Fruit fly (Drosophila melanogaster) whole organism, embryonic: Measurements from ENCODE around the gene Rab6.

ENCODE experiments used
- Blimp-1 ChIP-seq: fragments of 200-800 bp; sonication (Bioruptor generic); optimal IDR thresholded peaks from 3 replicates; lab custom pipeline; 2018; ENCODE audit warnings: missing biosample characterization, missing genetic modification characterization, mild to moderate bottlenecking, moderate library complexity, missing genetic modification reagents
- CG10321 ChIP-seq: fragments of 200-800 bp; sonication (Bioruptor generic); IDR thresholded peaks from 2 replicates; pipeline ENCODE4 v1.3.6; 2022; ENCODE audit warnings: missing biosample characterization, missing genetic modification characterization
- CG15073 ChIP-seq: fragments of 200-800 bp; sonication (Bioruptor generic); optimal IDR thresholded peaks from 2 replicates; lab custom pipeline; 2016; ENCODE audit warnings: missing biosample characterization, missing genetic modification characterization
- CG17359 ChIP-seq: fragments of 200-800 bp; sonication (Bioruptor generic); optimal IDR thresholded peaks from 3 replicates; lab custom pipeline; 2018; ENCODE audit warnings: missing biosample characterization, mild to moderate bottlenecking, missing genetic modification characterization, moderate library complexity
- CG17361 ChIP-seq: fragments of 200-800 bp; sonication (Bioruptor generic); IDR thresholded peaks from 3 replicates; pipeline ENCODE4 v1.3.6; 2022; ENCODE audit warnings: missing biosample characterization, missing genetic modification characterization
- CG17829 ChIP-seq: fragments of 200-800 bp; optimal IDR thresholded peaks from 2 replicates; lab custom pipeline; 2019; ENCODE audit warnings: missing biosample characterization, mild to moderate bottlenecking, missing genetic modification characterization, moderate library complexity
- CG18262 ChIP-seq: fragments of 200-800 bp; optimal IDR thresholded peaks from 3 replicates; lab custom pipeline; 2019; ENCODE audit warnings: missing biosample characterization, mild to moderate bottlenecking, missing genetic modification characterization, moderate library complexity
- CG2129 ChIP-seq: fragments of 200-800 bp; sonication (Bioruptor generic); IDR thresholded peaks from 2 replicates; pipeline ENCODE4 v1.3.6; 2022; ENCODE audit warnings: missing biosample characterization, missing genetic modification characterization; ENCODE audit not compliant: partially characterized antibody
- CG2875 ChIP-seq: fragments of 200-800 bp; sonication (Bioruptor generic); optimal IDR thresholded peaks from 2 replicates; lab custom pipeline; 2017; ENCODE audit warnings: missing biosample characterization, mild to moderate bottlenecking, missing genetic modification characterization, missing genetic modification reagents
- CG30403 ChIP-seq: fragments of 200-800 bp; sonication (Bioruptor generic); optimal IDR thresholded peaks from 3 replicates; lab custom pipeline; 2016; ENCODE audit warnings: missing biosample characterization, missing genetic modification characterization
- CG3065 ChIP-seq: fragments of 200-800 bp; sonication (Bioruptor generic); optimal IDR thresholded peaks from 2 replicates; lab custom pipeline; 2016; ENCODE audit warnings: missing biosample characterization, missing genetic modification characterization
- CG31365 ChIP-seq: fragments of 200-800 bp; sonication (Bioruptor generic); optimal IDR thresholded peaks from 2 replicates; lab custom pipeline; 2018; ENCODE audit warnings: missing biosample characterization, mild to moderate bottlenecking, missing genetic modification characterization
- CG4282 ChIP-seq: fragments of 200-800 bp; sonication (Bioruptor generic); optimal IDR thresholded peaks from 2 replicates; lab custom pipeline; 2016; ENCODE audit warnings: missing biosample characterization, missing genetic modification characterization
- CG4360 ChIP-seq: fragments of 200-800 bp; sonication (Bioruptor generic); IDR thresholded peaks from 2 replicates; pipeline ENCODE4 v1.3.6; 2022; ENCODE audit warnings: missing biosample characterization, missing genetic modification characterization
- CG6254 ChIP-seq: fragments of 200-800 bp; sonication (Bioruptor generic); optimal IDR thresholded peaks from 3 replicates; lab custom pipeline; 2017; ENCODE audit warnings: mild to moderate bottlenecking, missing biosample characterization, missing genetic modification reagents, missing genetic modification characterization
- CG7271 ChIP-seq: fragments of 200-800 bp; sonication (Bioruptor generic); optimal IDR thresholded peaks from 2 replicates; lab custom pipeline; 2018; ENCODE audit warnings: missing biosample characterization, mild to moderate bottlenecking, missing genetic modification characterization, moderate library complexity
- CG7357 ChIP-seq: fragments of 200-800 bp; sonication (Bioruptor generic); IDR thresholded peaks from 3 replicates; pipeline ENCODE4 v1.3.6; 2022; ENCODE audit warnings: missing biosample characterization, missing genetic modification characterization
- CG8388 ChIP-seq: fragments of 200-800 bp; sonication (Bioruptor generic); optimal IDR thresholded peaks from 2 replicates; lab custom pipeline; 2019; ENCODE audit warnings: missing biosample characterization, mild to moderate bottlenecking, missing genetic modification characterization, moderate library complexity
- CG9437 ChIP-seq: fragments of 200-800 bp; sonication (Bioruptor generic); optimal IDR thresholded peaks from 2 replicates; lab custom pipeline; 2018; ENCODE audit warnings: missing biosample characterization, mild to moderate bottlenecking, missing genetic modification characterization
- CG9727 ChIP-seq: fragments of 200-800 bp; sonication (Bioruptor generic); optimal IDR thresholded peaks from 3 replicates; lab custom pipeline; 2017; ENCODE audit warnings: missing biosample characterization, mild to moderate bottlenecking, missing genetic modification characterization
- Dip3 ChIP-seq: fragments of 200-800 bp; sonication (Bioruptor generic); optimal IDR thresholded peaks from 3 replicates; lab custom pipeline; 2016; ENCODE audit warnings: missing biosample characterization, missing genetic modification characterization
- Dll ChIP-seq: fragments of 200-800 bp; sonication (Bioruptor generic); IDR thresholded peaks from 4 replicates; pipeline ENCODE4 v1.3.6; 2022; ENCODE audit warnings: missing biosample characterization, missing genetic modification characterization; ENCODE audit not compliant: partially characterized antibody
- Eip74EF ChIP-seq, 2 experiments: fragments of 200-800 bp in 1 of 2; fragments of >200 bp in 1 of 2; sonication (Bioruptor generic) in 1 of 2; optimal IDR thresholded peaks; 2 replicates each; lab custom pipeline; 2017 to 2019; ENCODE audit warnings: missing biosample characterization in 2 of 2, missing genetic modification characterization in 2 of 2, mild to moderate bottlenecking in 1 of 2, moderate library complexity in 1 of 2
- Mes4 ChIP-seq: fragments of 200-800 bp; sonication (Bioruptor generic); optimal IDR thresholded peaks from 2 replicates; lab custom pipeline; 2016; ENCODE audit warnings: missing biosample characterization, missing genetic modification characterization
- Rx ChIP-seq: fragments of 200-800 bp; sonication (Bioruptor generic); IDR thresholded peaks from 2 replicates; pipeline ENCODE4 v1.3.6; 2022; ENCODE audit warnings: missing biosample characterization, missing genetic modification characterization
- Taf1 ChIP-seq: fragments of 200-800 bp; sonication (Bioruptor generic); IDR thresholded peaks from 2 replicates; pipeline ENCODE4 v1.3.6; 2022; ENCODE audit warnings: missing biosample characterization, missing genetic modification characterization
- Tbp ChIP-seq: fragments of >200 bp; optimal IDR thresholded peaks from 2 replicates; lab custom pipeline; 2018; ENCODE audit warnings: missing biosample characterization, missing genetic modification characterization
- ac ChIP-seq: fragments of 200-800 bp; sonication (Bioruptor generic); optimal IDR thresholded peaks from 3 replicates; lab custom pipeline; 2017; ENCODE audit warnings: missing biosample characterization, mild to moderate bottlenecking, missing genetic modification characterization
- ase ChIP-seq: fragments of 200-800 bp; sonication (Bioruptor generic); IDR thresholded peaks from 3 replicates; pipeline ENCODE4 v1.3.6; 2022; ENCODE audit warnings: missing biosample characterization, missing genetic modification characterization
- bcd ChIP-seq: fragments of 200-800 bp; sonication (Bioruptor generic); optimal IDR thresholded peaks from 2 replicates; lab custom pipeline; 2017; ENCODE audit warnings: missing biosample characterization, mild to moderate bottlenecking, missing genetic modification characterization
- bigmax ChIP-seq: fragments of 200-800 bp; sonication (Bioruptor generic); optimal IDR thresholded peaks from 2 replicates; lab custom pipeline; 2018; ENCODE audit warnings: missing biosample characterization, mild to moderate bottlenecking, missing genetic modification characterization
- bowl ChIP-seq: fragments of 200-800 bp; sonication (Bioruptor generic); IDR thresholded peaks from 2 replicates; pipeline ENCODE4 v1.3.6; 2022; ENCODE audit warnings: missing biosample characterization, missing genetic modification characterization
- cato ChIP-seq: fragments of 200-800 bp; sonication (Bioruptor generic); optimal IDR thresholded peaks from 2 replicates; lab custom pipeline; 2016; ENCODE audit warnings: missing biosample characterization, missing genetic modification characterization, borderline replicate concordance
- caup ChIP-seq: fragments of 200-800 bp; sonication (Bioruptor generic); optimal IDR thresholded peaks from 3 replicates; lab custom pipeline; 2017; ENCODE audit warnings: missing biosample characterization, mild to moderate bottlenecking, missing genetic modification characterization, moderate library complexity; ENCODE audit not compliant: severe bottlenecking
- chif ChIP-seq, 2 experiments: fragments of 200-800 bp; sonication (Bioruptor generic); optimal IDR thresholded peaks; 3 replicates each; lab custom pipeline; 2016; ENCODE audit warnings: missing biosample characterization in 2 of 2, missing genetic modification characterization in 2 of 2
- croc ChIP-seq: fragments of 200-800 bp; sonication (Bioruptor generic); conservative IDR thresholded peaks from 3 replicates; pipeline ENCODE4 v1.3.6; 2022; ENCODE audit warnings: missing biosample characterization, missing genetic modification characterization
- danr ChIP-seq: fragments of 200-800 bp; sonication (Bioruptor generic); IDR thresholded peaks from 2 replicates; pipeline ENCODE4 v1.3.6; 2022; ENCODE audit warnings: missing biosample characterization, missing genetic modification characterization
- dati ChIP-seq: fragments of 200-800 bp; sonication (Bioruptor generic); IDR thresholded peaks from 2 replicates; pipeline ENCODE4 v1.3.6; 2022; ENCODE audit warnings: missing biosample characterization, missing genetic modification characterization
- disco-r ChIP-seq: fragments of 200-800 bp; sonication (Bioruptor generic); optimal IDR thresholded peaks from 2 replicates; lab custom pipeline; 2016; ENCODE audit warnings: missing biosample characterization, missing genetic modification characterization
- grn ChIP-seq: fragments of 200-800 bp; sonication (Bioruptor generic); optimal IDR thresholded peaks from 3 replicates; lab custom pipeline; 2017; ENCODE audit warnings: missing biosample characterization, missing genetic modification characterization
- mam ChIP-seq: fragments of 200-800 bp; sonication (Bioruptor generic); optimal IDR thresholded peaks from 3 replicates; lab custom pipeline; 2016; ENCODE audit warnings: missing biosample characterization, missing genetic modification characterization
- pho ChIP-seq: fragments of 200-800 bp; sonication (Bioruptor generic); optimal IDR thresholded peaks from 2 replicates; lab custom pipeline; 2016; ENCODE audit warnings: missing biosample characterization, missing genetic modification characterization
- pros ChIP-seq: fragments of 200-800 bp; sonication (Bioruptor generic); optimal IDR thresholded peaks from 3 replicates; lab custom pipeline; 2019; ENCODE audit warnings: missing biosample characterization, mild to moderate bottlenecking, missing genetic modification characterization, moderate library complexity
- rib ChIP-seq: fragments of 200-800 bp; sonication (Bioruptor generic); IDR thresholded peaks from 2 replicates; pipeline ENCODE4 v1.3.6; 2022; ENCODE audit warnings: missing biosample characterization, missing genetic modification characterization
- sc ChIP-seq, 3 experiments: fragments of >200 bp in 2 of 3; fragments of 200-800 bp in 1 of 3; sonication (Bioruptor generic) in 1 of 3; optimal IDR thresholded peaks; 2 replicates in 2 of 3; 3 replicates in 1 of 3; lab custom pipeline; 2017; ENCODE audit warnings: mild to moderate bottlenecking in 1 of 3, missing biosample characterization in 1 of 3, missing genetic modification characterization in 1 of 3, missing genetic modification reagents in 1 of 3
- shn ChIP-seq: fragments of 200-800 bp; sonication (Bioruptor generic); optimal IDR thresholded peaks from 3 replicates; lab custom pipeline; 2016; ENCODE audit warnings: missing biosample characterization, missing genetic modification characterization
- sr ChIP-seq: fragments of 200-800 bp; sonication (Bioruptor generic); IDR thresholded peaks from 3 replicates; pipeline ENCODE4 v1.3.6; 2022; ENCODE audit warnings: missing biosample characterization, missing genetic modification characterization
- ssp ChIP-seq: fragments of 200-800 bp; sonication (Bioruptor generic); IDR thresholded peaks from 2 replicates; pipeline ENCODE4 v1.3.6; 2022; ENCODE audit warnings: missing biosample characterization, missing genetic modification characterization
- tna ChIP-seq: fragments of 200-800 bp; sonication (Bioruptor generic); IDR thresholded peaks from 2 replicates; pipeline ENCODE4 v1.3.6; 2022; ENCODE audit warnings: missing biosample characterization, missing genetic modification characterization; ENCODE audit not compliant: partially characterized antibody
- yki ChIP-seq: fragments of >200 bp; optimal IDR thresholded peaks from 3 replicates; lab custom pipeline; 2018

Rab6 gene

dm6 chr2L:12065683-12066386 is 43.1 kb downstream of the Rab6 start (continued):
- TF ChIP-seq CG31365 (tag; lab: Kevin White, UChicago) (no peak), Taf1 (GFP tag; lab: Robert Waterston, UW) (no peak), CG3065 (GFP tag; lab: Kevin White, UChicago) (no peak), CG7357 (GFP tag; lab: Robert Waterston, UW) (no peak), cato (GFP tag; lab: Kevin White, UChicago) (no peak), dati (GFP tag; lab: Robert Waterston, UW) (no peak), danr (no peak), grn (GFP tag; lab: Kevin White, UChicago) (no peak), CG10321 (GFP tag; lab: Robert Waterston, UW) (no peak), CG17359 (peak; percentile 30), Mes4 (no peak), CG9437 (GFP tag; lab: Kevin White, UChicago) (peak; percentile 1), CG4360 (no peak), pho (GFP tag; lab: Kevin White, UChicago) (no peak), chif (GFP tag; optimal IDR thresholded peaks at IDR 0.05; lab: Kevin White, UChicago) (no peak), Blimp-1 (peak; percentile 90), CG15073 (no peak), ase (GFP tag; lab: Robert Waterston, UW) (no peak), CG4282 (no peak), CG30403 (GFP tag; lab: Kevin White, UChicago) (peak; percentile 11), tna (GFP tag; lab: Robert Waterston, UW) (no peak), CG7271 (tag; lab: Kevin White, UChicago) (peak; percentile 27), Dll (GFP tag; lab: Robert Waterston, UW) (no peak), CG17829 (tag; lab: Kevin White, UChicago) (peak; percentile 71), Dip3 (GFP tag; lab: Kevin White, UChicago) (no peak), sc (optimal IDR thresholded peaks at IDR 0.05; lab: Kevin White, UChicago) (no peak), sc (GFP tag; optimal IDR thresholded peaks at IDR 0.05; lab: Kevin White, UChicago) (no peak), sr (GFP tag; lab: Robert Waterston, UW) (no peak), CG17361 (GFP tag; lab: Robert Waterston, UW) (peak; percentile 63), bigmax (GFP tag; lab: Kevin White, UChicago) (no peak), CG18262 (peak; percentile 79), CG2129 (GFP tag; lab: Robert Waterston, UW) (no peak), caup (no peak), ac (GFP tag; lab: Kevin White, UChicago) (no peak), bcd (no peak), pros (GFP tag; lab: Kevin White, UChicago) (no peak), CG9727 (peak; percentile 64), CG2875 (GFP tag; lab: Kevin White, UChicago) (peak; percentile 32), Eip74EF (GFP tag; optimal IDR thresholded peaks at IDR 0.05; lab: Kevin White, UChicago) (no peak), ssp (no peak), yki (lab: Kevin White, UChicago) (no peak), disco-r (GFP tag; lab: Kevin White, UChicago) (no peak), croc (peak; percentile 38; the same call in 1 of the 3 replicates), bowl (GFP tag; lab: Robert Waterston, UW) (no peak), rib (no peak), Rx (GFP tag; lab: Robert Waterston, UW) (no peak), CG8388 (peak; percentile 55), CG6254 (GFP tag; lab: Kevin White, UChicago) (peak; percentile 69), shn (no peak), mam (GFP tag; lab: Kevin White, UChicago) (no peak), Tbp (no peak)
